Worm (Caenorhabditis elegans): Measurements from ENCODE around the gene ets-5.

DNA sequence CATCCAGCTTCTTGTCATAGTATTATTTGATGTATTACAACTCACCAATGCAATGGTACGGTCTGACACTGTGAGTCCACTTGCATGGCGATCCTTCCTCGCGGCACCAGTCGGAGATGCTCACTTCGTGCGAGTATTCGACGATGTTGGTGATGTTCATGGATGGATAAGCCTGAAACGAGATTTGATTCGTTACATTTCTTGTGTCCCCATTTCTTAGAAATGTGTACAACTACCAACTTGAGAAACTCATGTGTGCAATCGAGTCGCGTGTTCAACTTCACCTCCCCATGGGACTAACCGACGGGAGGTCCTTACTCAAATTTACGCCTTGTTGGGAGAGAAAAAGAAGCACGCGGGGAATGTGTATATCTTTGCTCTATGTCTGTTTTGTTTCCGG is 31.2 kb upstream of the ets-5 start:
- TF ChIP-seq ama-1 (optimal IDR thresholded peaks at IDR 0.05) (no peak), ama-1 (GFP tag; optimal IDR thresholded peaks at IDR 0.05) (no peak), C06A6.2 (GFP tag; conservative IDR thresholded peaks at IDR 0.05) (no peak), unc-62 (GFP tag; optimal IDR thresholded peaks at IDR 0.05) (no peak), mes-4 (tag; optimal IDR thresholded peaks at IDR 0.05) (no peak), sea-2 (GFP tag; IDR thresholded peaks at IDR 0.05) (no peak), F10E7.11 (tag; optimal IDR thresholded peaks at IDR 0.05) (no peak), nfya-1 (tag; optimal IDR thresholded peaks at IDR 0.05; ENCODE audit: borderline replicate concordance, insufficient read depth) (no peak), him-1 (tag; optimal IDR thresholded peaks at IDR 0.05) (no peak), pbrm-1 (GFP tag; IDR thresholded peaks at IDR 0.05) (no peak), madf-10 (tag; optimal IDR thresholded peaks at IDR 0.05) (no peak)

Measured in whole organism, young adult.